Fruit fly (Drosophila melanogaster): ENCODE measurements around the gene mRpL36.

The mRpL36 gene

DNA sequence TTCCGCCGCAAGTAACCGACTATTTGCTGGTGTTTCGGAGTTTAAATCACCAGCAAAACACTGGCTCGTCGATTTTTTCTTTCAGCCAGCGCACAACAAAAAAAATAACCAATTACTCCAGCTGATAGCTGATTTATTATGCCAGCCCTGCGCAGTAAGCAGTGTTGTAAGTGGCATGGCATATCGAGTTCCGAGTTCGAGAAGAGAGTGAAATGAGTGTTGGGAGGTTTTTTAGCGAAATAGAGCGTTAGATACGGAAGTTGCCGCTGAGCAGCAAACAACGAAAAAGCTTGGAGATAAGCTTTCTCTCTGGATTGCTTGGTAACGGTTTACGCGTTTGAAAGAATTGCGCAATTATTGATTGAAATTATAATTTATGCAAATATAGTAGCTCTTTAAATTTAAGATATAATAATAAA is 33.3 kb downstream of the mRpL36 start, which contains the start of gene CG7565 (continued):
- TF ChIP-seq klu (GFP tag; IDR thresholded peaks at IDR 0.05) (no peak), CG11723 (GFP tag; optimal IDR thresholded peaks at IDR 0.05) (peak; percentile 5), CG12104 (GFP tag; optimal IDR thresholded peaks at IDR 0.05) (peak; percentile 11), HmgZ (tag; optimal IDR thresholded peaks at IDR 0.05) (peak; percentile 70), CG8281 (tag; optimal IDR thresholded peaks at IDR 0.05) (no peak), ara (GFP tag; IDR thresholded peaks at IDR 0.05) (0 out of 2 replicates have a peak, but pooled peaks have one; percentile 5), toy (GFP tag; IDR thresholded peaks at IDR 0.05) (no peak), oc (tag; optimal IDR thresholded peaks at IDR 0.05) (peak; percentile 23), CG11456 (GFP tag; IDR thresholded peaks at IDR 0.05) (peak; percentile 59; the same call in 2 of the 3 replicates), D19B (GFP tag; optimal IDR thresholded peaks at IDR 0.05) (peak; percentile 5), CG9797 (GFP tag; optimal IDR thresholded peaks at IDR 0.05) (no peak), nau (GFP tag; optimal IDR thresholded peaks at IDR 0.05) (peak; percentile 49), Dll (GFP tag; IDR thresholded peaks at IDR 0.05; ENCODE audit: partially characterized antibody) (peak; percentile 53; the same call in 1 of the 4 replicates), CG1233 (GFP tag; optimal IDR thresholded peaks at IDR 0.05) (peak; percentile 12), CG14667 (GFP tag; IDR thresholded peaks at IDR 0.05) (no peak), Dip2 (GFP tag; IDR thresholded peaks at IDR 0.05) (no peak), CG18599 (GFP tag; optimal IDR thresholded peaks at IDR 0.05) (peak; percentile 84), disco-r (GFP tag; optimal IDR thresholded peaks at IDR 0.05) (no peak), z (GFP tag; IDR thresholded peaks at IDR 0.05) (no peak), CG10147 (GFP tag; optimal IDR thresholded peaks at IDR 0.05) (peak; percentile 34), CG34224 (GFP tag; IDR thresholded peaks at IDR 0.05; ENCODE audit: partially characterized antibody) (peak; percentile 70; the same call in 2 of the 3 replicates), CG10267 (tag; optimal IDR thresholded peaks at IDR 0.05) (peak; percentile 93), Scr (GFP tag; IDR thresholded peaks at IDR 0.05; ENCODE audit: partially characterized antibody) (peak; percentile 55), CG6689 (GFP tag; IDR thresholded peaks at IDR 0.05) (no peak), cad (GFP tag; optimal IDR thresholded peaks at IDR 0.05) (no peak), dmrt99B (tag; optimal IDR thresholded peaks at IDR 0.05) (no peak), unc-4 (GFP tag; IDR thresholded peaks at IDR 0.05; ENCODE audit: partially characterized antibody) (peak; percentile 48; the same call in 1 of the 2 replicates), ERR (GFP tag; optimal IDR thresholded peaks at IDR 0.05) (no peak), sqz (GFP tag; optimal IDR thresholded peaks at IDR 0.05) (peak; percentile 77), Antp (GFP tag; optimal IDR thresholded peaks at IDR 0.05) (peak; percentile 45), salm (tag; optimal IDR thresholded peaks at IDR 0.05) (peak; percentile 24), CG18011 (GFP tag; optimal IDR thresholded peaks at IDR 0.05) (peak; percentile 25), Dfd (GFP tag; optimal IDR thresholded peaks at IDR 0.05) (no peak), hth (optimal IDR thresholded peaks at IDR 0.05) (no peak), bowl (GFP tag; IDR thresholded peaks at IDR 0.05) (no peak), CG2875 (GFP tag; optimal IDR thresholded peaks at IDR 0.05) (peak; percentile 5), tin (GFP tag; optimal IDR thresholded peaks at IDR 0.05) (peak; percentile 38), Drgx (GFP tag; IDR thresholded peaks at IDR 0.05) (0 out of 2 replicates have a peak, but pooled peaks have one; percentile 12), CG2678 (tag; optimal IDR thresholded peaks at IDR 0.05) (peak; percentile 41), ash1 (GFP tag; optimal IDR thresholded peaks at IDR 0.05) (peak; percentile 43), CG12236 (GFP tag; optimal IDR thresholded peaks at IDR 0.05) (no peak), CG10321 (GFP tag; IDR thresholded peaks at IDR 0.05) (no peak), Six4 (GFP tag; optimal IDR thresholded peaks at IDR 0.05) (no peak), CG17361 (GFP tag; IDR thresholded peaks at IDR 0.05) (no peak), CG17802 (tag; optimal IDR thresholded peaks at IDR 0.05) (no peak), CTCF (GFP tag; optimal IDR thresholded peaks at IDR 0.05) (peak; percentile 21), pzg (GFP tag; optimal IDR thresholded peaks at IDR 0.05) (peak; percentile 81), unpg (GFP tag; optimal IDR thresholded peaks at IDR 0.05) (peak; percentile 24), CG7372 (GFP tag; IDR thresholded peaks at IDR 0.05) (no peak), en (GFP tag; optimal IDR thresholded peaks at IDR 0.05) (no peak), lbe (GFP tag; optimal IDR thresholded peaks at IDR 0.05) (peak; percentile 21), Sry-δ (GFP tag; optimal IDR thresholded peaks at IDR 0.05) (peak; percentile 64)

Data from whole organism, embryonic.